Worm (Caenorhabditis elegans): ENCODE measurements around the gene F56D2.2.

The F56D2.2 gene

DNA sequence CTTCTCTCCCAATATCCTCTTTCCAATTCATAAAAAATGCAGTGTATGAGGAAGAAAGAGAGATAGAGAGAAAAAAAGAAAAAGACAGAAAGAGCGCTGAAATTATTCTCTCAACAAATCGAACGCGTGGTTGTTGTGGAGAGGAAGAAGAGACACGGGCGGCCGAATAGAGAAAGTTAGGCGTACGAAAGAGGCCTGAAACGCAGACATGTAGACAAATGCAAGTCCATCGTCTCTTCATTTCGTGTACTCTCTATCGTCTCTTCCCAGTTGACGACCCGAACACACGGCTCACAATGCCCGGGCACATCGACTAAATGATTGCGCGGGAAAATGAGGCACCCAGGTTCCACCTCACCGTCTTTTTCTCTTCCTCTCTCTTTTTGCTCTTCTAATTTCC is 34.2 kb downstream of the F56D2.2 start (continued):
- 0 out of 2 replicates have a peak, but pooled peaks have one; percentile 27 for TF ChIP-seq C06A6.2 (GFP tag; conservative IDR thresholded peaks at IDR 0.05)
- peak; percentile 26 for TF ChIP-seq somi-1 (GFP tag; optimal IDR thresholded peaks at IDR 0.05)
- TF ChIP-seq attf-5 (GFP tag; optimal IDR thresholded peaks at IDR 0.05): peak; percentile 82
- TF ChIP-seq die-1 (tag; optimal IDR thresholded peaks at IDR 0.05): peak; percentile 29
- TF ChIP-seq mcd-1 (GFP tag; IDR thresholded peaks at IDR 0.05): 0 out of 2 replicates have a peak, but pooled peaks have one; percentile 21
- peak; percentile 63 for TF ChIP-seq ekl-4 (GFP tag; IDR thresholded peaks at IDR 0.05)
- peak; percentile 77; the same call in 1 of the 2 replicates for TF ChIP-seq aptf-2 (GFP tag; conservative IDR thresholded peaks at IDR 0.05)
- no peak for TF ChIP-seq B0035.1 (tag; optimal IDR thresholded peaks at IDR 0.05)
- TF ChIP-seq nhr-90 (tag; optimal IDR thresholded peaks at IDR 0.05): peak; percentile 17
- peak in 1 of 3 experiments; percentile 34 for TF ChIP-seq lin-35 (GFP tag; optimal IDR thresholded peaks at IDR 0.05)
- TF ChIP-seq nhr-80 (tag; optimal IDR thresholded peaks at IDR 0.05): peak; percentile 96
- peak; percentile 40; the same call in 1 of the 2 replicates for TF ChIP-seq B0336.3 (GFP tag; IDR thresholded peaks at IDR 0.05)
- peak; percentile 19; the same call in 1 of the 2 replicates for TF ChIP-seq madf-8 (GFP tag; conservative IDR thresholded peaks at IDR 0.05)
- TF ChIP-seq F23B12.7 (tag; optimal IDR thresholded peaks at IDR 0.05; ENCODE audit: insufficient read depth): no peak
- TF ChIP-seq ceh-27 (GFP tag; optimal IDR thresholded peaks at IDR 0.05): peak; percentile 27
- peak; percentile 81 for TF ChIP-seq dox-1 (GFP tag; IDR thresholded peaks at IDR 0.05)

DNA sequence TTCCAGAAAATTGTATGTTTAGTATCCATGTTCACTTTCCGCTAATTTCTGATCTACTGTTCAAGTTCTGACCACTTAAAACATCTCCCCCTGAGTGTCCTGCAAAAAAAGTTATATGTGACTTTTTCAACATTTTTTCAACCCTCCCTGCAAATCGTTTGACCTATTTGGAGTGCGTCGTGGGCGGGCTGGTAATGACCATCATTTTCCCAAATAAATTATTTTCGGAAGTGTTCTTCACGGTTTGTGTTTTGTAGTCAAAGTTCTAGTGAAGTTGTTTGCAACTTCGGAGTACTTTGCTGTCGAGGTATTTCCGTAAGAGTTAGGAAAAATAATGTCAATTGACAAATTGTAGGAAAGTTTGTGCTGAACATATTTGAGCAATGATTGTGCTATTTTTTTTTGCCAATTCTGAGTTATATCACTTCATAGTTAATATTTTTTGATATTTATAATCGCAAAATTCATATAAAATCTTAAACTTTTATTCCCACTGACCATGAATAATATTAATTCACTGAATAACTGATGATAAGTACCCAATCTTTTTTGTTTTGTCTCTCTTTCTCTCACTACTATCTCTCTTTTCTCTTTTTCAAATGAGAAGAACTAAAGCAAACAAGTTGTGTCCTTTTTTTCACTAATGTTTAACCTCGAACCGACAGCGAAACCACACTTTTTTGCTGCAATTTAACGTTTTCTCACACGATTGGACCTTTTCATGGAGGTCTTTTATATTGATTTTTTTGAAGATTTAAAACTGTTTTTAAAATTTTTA is 35.4 kb downstream of the F56D2.2 start:
- TF ChIP-seq athp-1 (tag; optimal IDR thresholded peaks at IDR 0.05): no peak
- TF ChIP-seq snpc-4 (GFP tag; optimal IDR thresholded peaks at IDR 0.05): no peak
- no peak for TF ChIP-seq snpc-4 (tag; optimal IDR thresholded peaks at IDR 0.05)
- TF ChIP-seq sptf-2 (GFP tag; optimal IDR thresholded peaks at IDR 0.05): no peak

DNA sequence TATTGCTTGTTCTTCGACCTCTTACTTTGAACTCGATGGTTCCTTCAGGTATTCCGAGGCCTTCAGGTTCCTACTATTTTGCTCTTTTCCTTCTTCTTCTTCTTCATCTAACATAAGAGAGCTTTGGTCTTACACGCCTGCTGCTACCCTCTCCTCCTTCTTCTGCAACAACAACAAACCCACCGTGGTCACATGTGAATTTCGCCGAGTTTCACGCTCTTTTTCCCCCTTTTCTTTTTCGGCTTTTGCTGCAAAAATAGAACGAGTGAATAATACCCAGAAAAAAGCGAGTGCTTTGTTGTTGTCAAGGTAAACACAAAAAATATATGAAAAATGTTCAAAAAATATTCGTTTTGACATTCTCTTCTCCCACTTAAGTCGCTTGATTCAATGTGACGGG is 36.4 kb downstream of the F56D2.2 start:
- no peak for TF ChIP-seq nhr-80 (tag; optimal IDR thresholded peaks at IDR 0.05)
- 0 out of 2 replicates have a peak, but pooled peaks have one; percentile 33 for TF ChIP-seq zfh-2 (GFP tag; conservative IDR thresholded peaks at IDR 0.05)

DNA sequence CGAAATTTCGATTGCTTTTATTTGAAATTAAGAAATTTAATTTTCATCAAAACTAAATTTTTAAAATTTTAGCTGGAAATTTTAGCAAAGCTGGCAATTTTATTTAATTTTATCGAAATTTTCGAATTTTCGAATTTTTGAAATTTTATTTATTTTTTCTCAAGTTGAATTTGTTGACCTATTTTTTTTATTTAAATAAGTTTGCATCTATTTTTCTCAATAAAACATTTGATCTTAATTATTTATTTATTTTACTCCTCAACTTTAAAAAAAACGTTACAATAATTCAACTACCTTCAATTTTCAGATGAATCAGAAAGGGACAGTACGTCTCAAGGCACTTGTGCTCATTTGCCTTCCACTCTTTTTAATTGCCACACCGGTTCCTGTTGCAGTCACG is 37.8 kb downstream of the F56D2.2 start, which contains the start of gene daf-4:
Gene daf-4 (plus strand): TSS at position 301 of the 400 bp plus-strand sequence.
- no peak for TF ChIP-seq snpc-4 (GFP tag; optimal IDR thresholded peaks at IDR 0.05)
- no peak for TF ChIP-seq snpc-4 (tag; optimal IDR thresholded peaks at IDR 0.05)
- no peak for TF ChIP-seq mel-28 (tag; optimal IDR thresholded peaks at IDR 0.05; ENCODE audit: borderline replicate concordance)
- TF ChIP-seq sea-2 (GFP tag; IDR thresholded peaks at IDR 0.05): no peak
- TF ChIP-seq tlf-1 (GFP tag; optimal IDR thresholded peaks at IDR 0.05): no peak
- TF ChIP-seq rec-8 (tag; optimal IDR thresholded peaks at IDR 0.05): no peak
- TF ChIP-seq sdz-38 (tag; optimal IDR thresholded peaks at IDR 0.05): no peak
- no peak for TF ChIP-seq ceh-40 (GFP tag; IDR thresholded peaks at IDR 0.05)
- TF ChIP-seq him-1 (tag; optimal IDR thresholded peaks at IDR 0.05): no peak
- TF ChIP-seq rcor-1 (GFP tag; IDR thresholded peaks at IDR 0.05): no peak
- no peak for TF ChIP-seq D2030.7 (GFP tag; IDR thresholded peaks at IDR 0.05)
- TF ChIP-seq fkh-3 (tag; optimal IDR thresholded peaks at IDR 0.05): no peak

DNA sequence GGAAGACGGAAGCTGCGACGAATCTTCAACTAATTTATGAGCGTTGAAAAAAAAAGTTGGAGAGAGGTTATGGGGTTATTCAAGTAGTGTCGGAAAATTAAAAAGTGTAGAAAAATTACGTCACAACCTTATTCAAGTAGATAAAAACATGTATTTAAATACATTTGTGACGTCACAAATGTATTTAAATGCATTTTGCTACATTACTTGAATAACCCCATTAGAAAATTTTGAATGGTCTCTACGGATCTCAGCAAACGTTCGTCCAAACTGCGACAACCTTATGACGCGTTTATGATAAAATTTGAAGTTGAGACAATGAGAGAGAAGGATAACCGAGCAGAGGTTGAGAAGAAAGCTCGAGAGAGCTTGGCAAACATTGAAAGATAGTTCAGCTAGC is 40.5 kb downstream of the F56D2.2 start:
- 0 out of 2 replicates have a peak, but pooled peaks have one; percentile 5 for TF ChIP-seq aptf-2 (GFP tag; conservative IDR thresholded peaks at IDR 0.05)

All from whole organism, young adult.